Fruit fly (Drosophila melanogaster): ENCODE data around the gene Gr64c.

Gr64c gene

dm6 chr3L:4080278-4080677, 51.9 kb downstream of the Gr64c start (continued):
- TF ChIP-seq CG18599 (GFP tag; optimal IDR thresholded peaks at IDR 0.05), result no peak
- TF ChIP-seq MBD-R2 (GFP tag; IDR thresholded peaks at IDR 0.05), result no peak
- TF ChIP-seq CG10147 (GFP tag; optimal IDR thresholded peaks at IDR 0.05), result no peak
- no peak for TF ChIP-seq pb (GFP tag; optimal IDR thresholded peaks at IDR 0.05)
- TF ChIP-seq zfh2 (GFP tag; optimal IDR thresholded peaks at IDR 0.05), result no peak
- TF ChIP-seq CG10267 (tag; optimal IDR thresholded peaks at IDR 0.05), result peak; percentile 7
- TF ChIP-seq row (GFP tag; IDR thresholded peaks at IDR 0.05), result 0 out of 3 replicates have a peak, but pooled peaks have one; percentile 36
- peak; percentile 20 for TF ChIP-seq Sox100B (GFP tag; optimal IDR thresholded peaks at IDR 0.05)
- TF ChIP-seq phol (tag; optimal IDR thresholded peaks at IDR 0.05), result peak; percentile 30
- peak; percentile 46 for TF ChIP-seq gem (tag; optimal IDR thresholded peaks at IDR 0.05)
- peak; percentile 4 for TF ChIP-seq tin (GFP tag; optimal IDR thresholded peaks at IDR 0.05)
- TF ChIP-seq seq (GFP tag; IDR thresholded peaks at IDR 0.05), result no peak
- TF ChIP-seq trh (GFP tag; optimal IDR thresholded peaks at IDR 0.05), result no peak
- TF ChIP-seq bsh (GFP tag; optimal IDR thresholded peaks at IDR 0.05), result peak in 1 of 2 experiments; percentile 26
- no peak for TF ChIP-seq CG8089 (GFP tag; optimal IDR thresholded peaks at IDR 0.05)
- no peak for TF ChIP-seq CG12236 (GFP tag; optimal IDR thresholded peaks at IDR 0.05)
- no peak for TF ChIP-seq Bdp1 (GFP tag; optimal IDR thresholded peaks at IDR 0.05)
- TF ChIP-seq CG31441 (GFP tag; IDR thresholded peaks at IDR 0.05), result 0 out of 2 replicates have a peak, but pooled peaks have one; percentile 13
- TF ChIP-seq CG11696 (GFP tag; IDR thresholded peaks at IDR 0.05), result no peak
- TF ChIP-seq D (optimal IDR thresholded peaks at IDR 0.05), result no peak
- peak; percentile 6 for TF ChIP-seq D (GFP tag; optimal IDR thresholded peaks at IDR 0.05)
- TF ChIP-seq CG14710 (tag; optimal IDR thresholded peaks at IDR 0.05), result peak; percentile 14
- TF ChIP-seq Blimp-1 (GFP tag; optimal IDR thresholded peaks at IDR 0.05), result peak; percentile 44
- TF ChIP-seq tup (GFP tag; optimal IDR thresholded peaks at IDR 0.05), result no peak
- peak; percentile 38 for TF ChIP-seq dmrt99B (tag; optimal IDR thresholded peaks at IDR 0.05)
- TF ChIP-seq E2f1 (GFP tag; IDR thresholded peaks at IDR 0.05), result no peak
- TF ChIP-seq CG12391 (tag; optimal IDR thresholded peaks at IDR 0.05), result peak; percentile 8
- peak; percentile 0 for TF ChIP-seq D19A (tag; optimal IDR thresholded peaks at IDR 0.05)
- no peak for TF ChIP-seq danr (GFP tag; IDR thresholded peaks at IDR 0.05)
- TF ChIP-seq CG8388 (GFP tag; optimal IDR thresholded peaks at IDR 0.05), result peak; percentile 16
- no peak for TF ChIP-seq CTCF (GFP tag; optimal IDR thresholded peaks at IDR 0.05)
- TF ChIP-seq fd96Cb (tag; optimal IDR thresholded peaks at IDR 0.05), result peak; percentile 30
- TF ChIP-seq nerfin-1 (tag; optimal IDR thresholded peaks at IDR 0.05), result peak; percentile 70
- TF ChIP-seq sisA (GFP tag; IDR thresholded peaks at IDR 0.05), result no peak
- no peak for TF ChIP-seq Opbp (GFP tag; IDR thresholded peaks at IDR 0.05; ENCODE audit: partially characterized antibody)
- TF ChIP-seq PHDP (tag; optimal IDR thresholded peaks at IDR 0.05), result peak; percentile 0
- TF ChIP-seq pita (GFP tag; optimal IDR thresholded peaks at IDR 0.05), result no peak
- peak; percentile 28 for TF ChIP-seq CG18262 (tag; optimal IDR thresholded peaks at IDR 0.05)

dm6 chr3L:4081243-4081642, 52.8 kb downstream of the Gr64c start:
- TF ChIP-seq row (GFP tag; IDR thresholded peaks at IDR 0.05), result 0 out of 3 replicates have a peak, but pooled peaks have one; percentile 8
- TF ChIP-seq Hey (tag; optimal IDR thresholded peaks at IDR 0.05), result peak; percentile 91
- no peak for TF ChIP-seq fru (optimal IDR thresholded peaks at IDR 0.05)

Data from whole organism, embryonic.